Comparison of ENCODE assay signal across 1 fruit fly cellular context in genomic region chrX:15697581-15698208, dm6.
A peak's percentile ranks its signal among the peaks of the same experiment; 100 is the strongest.
TF ChIP-seq lines count a peak whose summit lies in the region.

No protein-coding gene starts in this region.

TF ChIP-seq in whole organism, embryonic, 481 proteins besides CTCF, POLR2A, EP300 and RAD21 (continued from another document and continues in another):
- peak; percentile 67 for TF ChIP-seq kah (GFP tag; optimal IDR thresholded peaks at IDR 0.05; lab: Kevin White, UChicago)
- peak; percentile 42 for TF ChIP-seq Dref (GFP tag; IDR thresholded peaks at IDR 0.05; lab: Robert Waterston, UW)
- peak; percentile 94 for TF ChIP-seq HHEX (GFP tag; optimal IDR thresholded peaks at IDR 0.05; lab: Kevin White, UChicago)
- TF ChIP-seq zfh1 (GFP tag; IDR thresholded peaks at IDR 0.05; lab: Robert Waterston, UW), result peak; percentile 97
- peak; percentile 96 for TF ChIP-seq CG14014 (GFP tag; IDR thresholded peaks at IDR 0.05; lab: Robert Waterston, UW)
- TF ChIP-seq pnt (GFP tag; optimal IDR thresholded peaks at IDR 0.05; lab: Kevin White, UChicago), result peak; percentile 63
- peak; percentile 62 for TF ChIP-seq Dip2 (GFP tag; IDR thresholded peaks at IDR 0.05; lab: Robert Waterston, UW)
- peak; percentile 97 for TF ChIP-seq Rfx (GFP tag; IDR thresholded peaks at IDR 0.05; lab: Robert Waterston, UW)
- TF ChIP-seq zf30C (GFP tag; optimal IDR thresholded peaks at IDR 0.05; lab: Kevin White, UChicago), result no peak
- peak; percentile 77 for TF ChIP-seq toy (GFP tag; IDR thresholded peaks at IDR 0.05; lab: Robert Waterston, UW)
- no peak for TF ChIP-seq Sin3A (optimal IDR thresholded peaks at IDR 0.05; lab: Kevin White, UChicago)
- TF ChIP-seq CG12769 (tag; optimal IDR thresholded peaks at IDR 0.05; lab: Kevin White, UChicago), result peak; percentile 92
- TF ChIP-seq p53 (GFP tag; optimal IDR thresholded peaks at IDR 0.05; lab: Kevin White, UChicago), result no peak
- TF ChIP-seq luna (GFP tag; optimal IDR thresholded peaks at IDR 0.05; lab: Kevin White, UChicago), result peak; percentile 4
- TF ChIP-seq CG17361 (GFP tag; IDR thresholded peaks at IDR 0.05; lab: Robert Waterston, UW), result peak; percentile 83
- no peak for TF ChIP-seq NC2β (GFP tag; optimal IDR thresholded peaks at IDR 0.05; lab: Kevin White, UChicago)
- TF ChIP-seq sc (optimal IDR thresholded peaks at IDR 0.05; lab: Kevin White, UChicago), result no peak
- TF ChIP-seq sc (GFP tag; optimal IDR thresholded peaks at IDR 0.05; lab: Kevin White, UChicago), result peak; percentile 72
- peak; percentile 36 for TF ChIP-seq CG10431 (GFP tag; optimal IDR thresholded peaks at IDR 0.05; lab: Kevin White, UChicago)
- peak; percentile 77 for TF ChIP-seq odd (GFP tag; optimal IDR thresholded peaks at IDR 0.05; lab: Kevin White, UChicago)
- TF ChIP-seq CG3281 (GFP tag; optimal IDR thresholded peaks at IDR 0.05; lab: Kevin White, UChicago), result peak; percentile 94
- peak; percentile 93 for TF ChIP-seq CG15269 (tag; optimal IDR thresholded peaks at IDR 0.05; lab: Kevin White, UChicago)
- TF ChIP-seq dysf (GFP tag; IDR thresholded peaks at IDR 0.05; lab: Robert Waterston, UW), result peak; percentile 96
- TF ChIP-seq CG12071 (GFP tag; optimal IDR thresholded peaks at IDR 0.05; lab: Kevin White, UChicago), result peak; percentile 89
- peak; percentile 65; the same call in 2 of the 3 replicates for TF ChIP-seq CG2199 (GFP tag; IDR thresholded peaks at IDR 0.05; lab: Robert Waterston, UW)
- peak; percentile 88 for TF ChIP-seq slou (GFP tag; optimal IDR thresholded peaks at IDR 0.05; lab: Kevin White, UChicago)
- TF ChIP-seq Pdp1 (GFP tag; optimal IDR thresholded peaks at IDR 0.05; lab: Kevin White, UChicago), result peak; percentile 69 to 80
- TF ChIP-seq maf-S (GFP tag; optimal IDR thresholded peaks at IDR 0.05; lab: Kevin White, UChicago), result no peak
- TF ChIP-seq btn (GFP tag; optimal IDR thresholded peaks at IDR 0.05; lab: Kevin White, UChicago), result no peak
- TF ChIP-seq slp2 (GFP tag; optimal IDR thresholded peaks at IDR 0.05; lab: Kevin White, UChicago), result peak; percentile 43
- TF ChIP-seq Ets97D (GFP tag; optimal IDR thresholded peaks at IDR 0.05; lab: Kevin White, UChicago), result no peak
- peak; percentile 79 for TF ChIP-seq Vsx1 (GFP tag; optimal IDR thresholded peaks at IDR 0.05; lab: Kevin White, UChicago)
- peak; percentile 82 for TF ChIP-seq wor (GFP tag; IDR thresholded peaks at IDR 0.05; lab: Robert Waterston, UW)
- peak; percentile 94 for TF ChIP-seq stc (GFP tag; IDR thresholded peaks at IDR 0.05; lab: Robert Waterston, UW)
- TF ChIP-seq YL-1 (GFP tag; optimal IDR thresholded peaks at IDR 0.05; lab: Kevin White, UChicago), result peak; percentile 40
- TF ChIP-seq lmd (GFP tag; IDR thresholded peaks at IDR 0.05; lab: Robert Waterston, UW), result peak; percentile 94
- peak; percentile 65 for TF ChIP-seq nom (GFP tag; optimal IDR thresholded peaks at IDR 0.05; lab: Kevin White, UChicago)
- no peak for TF ChIP-seq jumu (GFP tag; optimal IDR thresholded peaks at IDR 0.05; lab: Kevin White, UChicago)
- no peak for TF ChIP-seq CG12236 (GFP tag; optimal IDR thresholded peaks at IDR 0.05; lab: Kevin White, UChicago)
- TF ChIP-seq vfl (GFP tag; optimal IDR thresholded peaks at IDR 0.05; lab: Kevin White, UChicago), result peak; percentile 77
- TF ChIP-seq CG18599 (GFP tag; optimal IDR thresholded peaks at IDR 0.05; lab: Kevin White, UChicago), result peak; percentile 98
- no peak; the same call in 3 of the 4 replicates for TF ChIP-seq Dll (GFP tag; IDR thresholded peaks at IDR 0.05; lab: Robert Waterston, UW; ENCODE audit: partially characterized antibody)
- peak; percentile 93 for TF ChIP-seq CG2116 (GFP tag; optimal IDR thresholded peaks at IDR 0.05; lab: Kevin White, UChicago)
- TF ChIP-seq hkb (optimal IDR thresholded peaks at IDR 0.05; lab: Kevin White, UChicago), result no peak
- peak; percentile 97 for TF ChIP-seq hkb (GFP tag; IDR thresholded peaks at IDR 0.05; lab: Robert Waterston, UW)
- peak; percentile 89 for TF ChIP-seq E2f2 (GFP tag; IDR thresholded peaks at IDR 0.05; lab: Robert Waterston, UW)
- TF ChIP-seq ranshi (GFP tag; IDR thresholded peaks at IDR 0.05; lab: Robert Waterston, UW), result peak; percentile 94
- peak; percentile 76 for TF ChIP-seq Deaf1 (tag; optimal IDR thresholded peaks at IDR 0.05; lab: Kevin White, UChicago)
- TF ChIP-seq CG10267 (tag; optimal IDR thresholded peaks at IDR 0.05; lab: Kevin White, UChicago), result peak; percentile 86
- peak; percentile 88 for TF ChIP-seq seq (GFP tag; IDR thresholded peaks at IDR 0.05; lab: Robert Waterston, UW)
- TF ChIP-seq dmrt11E (tag; optimal IDR thresholded peaks at IDR 0.05; lab: Kevin White, UChicago), result peak; percentile 74
- TF ChIP-seq Sry-β (GFP tag; optimal IDR thresholded peaks at IDR 0.05; lab: Kevin White, UChicago), result peak; percentile 91
- peak; percentile 56 for TF ChIP-seq Scr (GFP tag; IDR thresholded peaks at IDR 0.05; lab: Robert Waterston, UW; ENCODE audit: partially characterized antibody)
- TF ChIP-seq CG5245 (GFP tag; optimal IDR thresholded peaks at IDR 0.05; lab: Kevin White, UChicago), result peak; percentile 79
- peak; percentile 60 for TF ChIP-seq CG13123 (GFP tag; optimal IDR thresholded peaks at IDR 0.05; lab: Kevin White, UChicago)
- peak; percentile 47 to 89 for TF ChIP-seq bsh (GFP tag; optimal IDR thresholded peaks at IDR 0.05; lab: Kevin White, UChicago)
- TF ChIP-seq pita (GFP tag; optimal IDR thresholded peaks at IDR 0.05; lab: Kevin White, UChicago), result no peak
- no peak for TF ChIP-seq tx (GFP tag; optimal IDR thresholded peaks at IDR 0.05; lab: Kevin White, UChicago)
- no peak for TF ChIP-seq CG15479 (GFP tag; optimal IDR thresholded peaks at IDR 0.05; lab: Kevin White, UChicago)
- peak; percentile 44 for TF ChIP-seq CG7786 (GFP tag; optimal IDR thresholded peaks at IDR 0.05; lab: Kevin White, UChicago)
- no peak; the same call in 1 of the 2 replicates for TF ChIP-seq CG4360 (GFP tag; IDR thresholded peaks at IDR 0.05; lab: Robert Waterston, UW)
- TF ChIP-seq Myb (GFP tag; optimal IDR thresholded peaks at IDR 0.05; lab: Kevin White, UChicago), result no peak
- peak; percentile 72 for TF ChIP-seq run (tag; optimal IDR thresholded peaks at IDR 0.05; lab: Kevin White, UChicago)
- peak; percentile 10 for TF ChIP-seq Sry-δ (GFP tag; optimal IDR thresholded peaks at IDR 0.05; lab: Kevin White, UChicago)
- peak; percentile 43 for TF ChIP-seq Lhr (GFP tag; optimal IDR thresholded peaks at IDR 0.05; lab: Kevin White, UChicago)
- TF ChIP-seq CG9609 (GFP tag; optimal IDR thresholded peaks at IDR 0.05; lab: Kevin White, UChicago), result no peak
- peak; percentile 79 for TF ChIP-seq salm (tag; optimal IDR thresholded peaks at IDR 0.05; lab: Kevin White, UChicago)
- no peak for TF ChIP-seq crc (GFP tag; optimal IDR thresholded peaks at IDR 0.05; lab: Kevin White, UChicago)
- peak; percentile 97 for TF ChIP-seq Hmr (GFP tag; optimal IDR thresholded peaks at IDR 0.05; lab: Kevin White, UChicago)
- TF ChIP-seq ato (GFP tag; IDR thresholded peaks at IDR 0.05; lab: Robert Waterston, UW; ENCODE audit: partially characterized antibody), result no peak
- TF ChIP-seq Tbp (GFP tag; optimal IDR thresholded peaks at IDR 0.05; lab: Kevin White, UChicago), result no peak
- TF ChIP-seq CG7928 (GFP tag; optimal IDR thresholded peaks at IDR 0.05; lab: Kevin White, UChicago), result peak; percentile 45
- TF ChIP-seq fd64A (GFP tag; optimal IDR thresholded peaks at IDR 0.05; lab: Kevin White, UChicago), result peak; percentile 29
- TF ChIP-seq crol (GFP tag; IDR thresholded peaks at IDR 0.05; lab: Robert Waterston, UW), result peak; percentile 75
- peak; percentile 80 for TF ChIP-seq schlank (tag; optimal IDR thresholded peaks at IDR 0.05; lab: Kevin White, UChicago)
- TF ChIP-seq CG17802 (tag; optimal IDR thresholded peaks at IDR 0.05; lab: Kevin White, UChicago), result peak; percentile 67
- TF ChIP-seq Hr3 (GFP tag; optimal IDR thresholded peaks at IDR 0.05; lab: Kevin White, UChicago), result peak; percentile 90
- TF ChIP-seq HLH4C (GFP tag; IDR thresholded peaks at IDR 0.05; lab: Robert Waterston, UW; ENCODE audit: partially characterized antibody), result no peak
- no peak for TF ChIP-seq Mes4 (GFP tag; optimal IDR thresholded peaks at IDR 0.05; lab: Kevin White, UChicago)
- no peak for TF ChIP-seq Asciz (GFP tag; optimal IDR thresholded peaks at IDR 0.05; lab: Kevin White, UChicago)
- peak; percentile 85 for TF ChIP-seq CG3407 (GFP tag; optimal IDR thresholded peaks at IDR 0.05; lab: Kevin White, UChicago)
- peak; percentile 73 for TF ChIP-seq CG11696 (GFP tag; IDR thresholded peaks at IDR 0.05; lab: Robert Waterston, UW)
- peak; percentile 33 for TF ChIP-seq unc-4 (GFP tag; IDR thresholded peaks at IDR 0.05; lab: Robert Waterston, UW; ENCODE audit: partially characterized antibody)
- TF ChIP-seq CG9817 (tag; optimal IDR thresholded peaks at IDR 0.05; lab: Kevin White, UChicago), result peak; percentile 93
- TF ChIP-seq jigr1 (GFP tag; IDR thresholded peaks at IDR 0.05; lab: Robert Waterston, UW), result peak; percentile 75; the same call in 2 of the 3 replicates
- no peak for TF ChIP-seq crp (GFP tag; optimal IDR thresholded peaks at IDR 0.05; lab: Kevin White, UChicago)
- TF ChIP-seq Dek (tag; optimal IDR thresholded peaks at IDR 0.05; lab: Kevin White, UChicago), result peak; percentile 93
- TF ChIP-seq CG12659 (GFP tag; optimal IDR thresholded peaks at IDR 0.05; lab: Kevin White, UChicago), result peak; percentile 92
- TF ChIP-seq CG8478 (optimal IDR thresholded peaks at IDR 0.05; lab: Kevin White, UChicago), result no peak
- TF ChIP-seq sima (GFP tag; optimal IDR thresholded peaks at IDR 0.05; lab: Kevin White, UChicago), result no peak
- peak; percentile 67 for TF ChIP-seq CG13624 (GFP tag; optimal IDR thresholded peaks at IDR 0.05; lab: Kevin White, UChicago)
- peak; percentile 95 for TF ChIP-seq Meics (GFP tag; optimal IDR thresholded peaks at IDR 0.05; lab: Kevin White, UChicago)
- peak; percentile 94 for TF ChIP-seq H15 (GFP tag; IDR thresholded peaks at IDR 0.05; lab: Robert Waterston, UW)
- TF ChIP-seq Dbx (GFP tag; IDR thresholded peaks at IDR 0.05; lab: Robert Waterston, UW), result peak; percentile 97
- TF ChIP-seq bigmax (GFP tag; optimal IDR thresholded peaks at IDR 0.05; lab: Kevin White, UChicago), result peak; percentile 3
- peak; percentile 88 for TF ChIP-seq az2 (GFP tag; optimal IDR thresholded peaks at IDR 0.05; lab: Kevin White, UChicago)
- peak; percentile 88 for TF ChIP-seq CG10209 (GFP tag; optimal IDR thresholded peaks at IDR 0.05; lab: Kevin White, UChicago)
- peak; percentile 92 for TF ChIP-seq CG10147 (GFP tag; optimal IDR thresholded peaks at IDR 0.05; lab: Kevin White, UChicago)
- no peak for TF ChIP-seq dm (GFP tag; optimal IDR thresholded peaks at IDR 0.05; lab: Kevin White, UChicago)
- TF ChIP-seq ash1 (GFP tag; optimal IDR thresholded peaks at IDR 0.05; lab: Kevin White, UChicago), result peak; percentile 82
- TF ChIP-seq CG10654 (GFP tag; optimal IDR thresholded peaks at IDR 0.05; lab: Kevin White, UChicago), result peak; percentile 87
- peak; percentile 56 for TF ChIP-seq CG2202 (tag; optimal IDR thresholded peaks at IDR 0.05; lab: Kevin White, UChicago)
- TF ChIP-seq CG6175 (GFP tag; IDR thresholded peaks at IDR 0.05; lab: Robert Waterston, UW), result peak; percentile 93
- peak; percentile 91 for TF ChIP-seq nau (GFP tag; optimal IDR thresholded peaks at IDR 0.05; lab: Kevin White, UChicago)
- TF ChIP-seq sr (GFP tag; IDR thresholded peaks at IDR 0.05; lab: Robert Waterston, UW), result peak; percentile 89
- TF ChIP-seq CG6791 (GFP tag; IDR thresholded peaks at IDR 0.05; lab: Robert Waterston, UW; ENCODE audit: partially characterized antibody), result no peak
- TF ChIP-seq CG4282 (GFP tag; optimal IDR thresholded peaks at IDR 0.05; lab: Kevin White, UChicago), result no peak
- peak; percentile 53 for TF ChIP-seq Dad (GFP tag; optimal IDR thresholded peaks at IDR 0.05; lab: Kevin White, UChicago)
- no peak for TF ChIP-seq cg (GFP tag; optimal IDR thresholded peaks at IDR 0.05; lab: Kevin White, UChicago)
- peak; percentile 68 for TF ChIP-seq CG1647 (GFP tag; optimal IDR thresholded peaks at IDR 0.05; lab: Kevin White, UChicago)
- TF ChIP-seq Mad (GFP tag; optimal IDR thresholded peaks at IDR 0.05; lab: Kevin White, UChicago), result peak; percentile 62
- TF ChIP-seq twi (tag; optimal IDR thresholded peaks at IDR 0.05; lab: Kevin White, UChicago), result peak; percentile 69
- TF ChIP-seq MESR4 (GFP tag; optimal IDR thresholded peaks at IDR 0.05; lab: Kevin White, UChicago), result peak; percentile 30
- peak; percentile 92 for TF ChIP-seq CoRest (tag; optimal IDR thresholded peaks at IDR 0.05; lab: Kevin White, UChicago)
- TF ChIP-seq Sox102F (GFP tag; optimal IDR thresholded peaks at IDR 0.05; lab: Kevin White, UChicago), result peak; percentile 91
- TF ChIP-seq CG31441 (GFP tag; IDR thresholded peaks at IDR 0.05; lab: Robert Waterston, UW), result peak; percentile 97
- peak; percentile 80 for TF ChIP-seq trem (tag; optimal IDR thresholded peaks at IDR 0.05; lab: Kevin White, UChicago)
- TF ChIP-seq CG7357 (GFP tag; IDR thresholded peaks at IDR 0.05; lab: Robert Waterston, UW), result peak; percentile 85
- peak; percentile 87 for TF ChIP-seq Blimp-1 (GFP tag; optimal IDR thresholded peaks at IDR 0.05; lab: Kevin White, UChicago)
- TF ChIP-seq shn (GFP tag; optimal IDR thresholded peaks at IDR 0.05; lab: Kevin White, UChicago), result no peak
- peak; percentile 74 for TF ChIP-seq CG30431 (GFP tag; optimal IDR thresholded peaks at IDR 0.05; lab: Kevin White, UChicago)
- TF ChIP-seq onecut (GFP tag; IDR thresholded peaks at IDR 0.05; lab: Robert Waterston, UW), result peak; percentile 76
- TF ChIP-seq CG3995 (GFP tag; optimal IDR thresholded peaks at IDR 0.05; lab: Kevin White, UChicago), result peak; percentile 99
- TF ChIP-seq h (optimal IDR thresholded peaks at IDR 0.05; lab: Kevin White, UChicago), result no peak
- TF ChIP-seq CG3847 (GFP tag; IDR thresholded peaks at IDR 0.05; lab: Robert Waterston, UW), result peak; percentile 89
- peak; percentile 44; the same call in 1 of the 2 replicates for TF ChIP-seq CG10321 (GFP tag; IDR thresholded peaks at IDR 0.05; lab: Robert Waterston, UW)
- TF ChIP-seq CG32772 (GFP tag; IDR thresholded peaks at IDR 0.05; lab: Robert Waterston, UW), result peak; percentile 93
- TF ChIP-seq CG8089 (GFP tag; optimal IDR thresholded peaks at IDR 0.05; lab: Kevin White, UChicago), result no peak
- TF ChIP-seq gce (GFP tag; IDR thresholded peaks at IDR 0.05; lab: Robert Waterston, UW), result peak; percentile 82
- peak; percentile 90 for TF ChIP-seq Oli (tag; optimal IDR thresholded peaks at IDR 0.05; lab: Kevin White, UChicago)
- TF ChIP-seq Dip3 (GFP tag; optimal IDR thresholded peaks at IDR 0.05; lab: Kevin White, UChicago), result peak; percentile 72
- no peak for TF ChIP-seq HmgD (GFP tag; optimal IDR thresholded peaks at IDR 0.05; lab: Kevin White, UChicago)
- 0 out of 2 replicates have a peak, but pooled peaks have one; percentile 16 for TF ChIP-seq inv (GFP tag; IDR thresholded peaks at IDR 0.05; lab: Robert Waterston, UW; ENCODE audit: partially characterized antibody)
